Worm (Caenorhabditis elegans) whole organism, L1 larva: ENCODE results near the gene mrps-14.

Source experiments
- C16A3.4 ChIP-seq: fragments of 150-350 bp; optimal IDR thresholded peaks from 2 replicates; lab custom pipeline; 2014; ENCODE audit warnings: missing biosample characterization, missing genetic modification characterization
- dpl-1 ChIP-seq, 3 experiments: fragments of 150-350 bp in 2 of 3; sonication (generic microtip) in 1 of 3; optimal IDR thresholded peaks; 2 replicates each; lab custom pipeline; 2014 to 2017; ENCODE audit warnings: missing biosample characterization in 3 of 3, missing genetic modification characterization in 3 of 3, missing genetic modification reagents in 3 of 3
- fkh-10 ChIP-seq: sonication (generic microtip); optimal IDR thresholded peaks from 2 replicates; lab custom pipeline; 2017; ENCODE audit warnings: missing biosample characterization, missing genetic modification reagents, missing genetic modification characterization
- mdl-1 ChIP-seq, 2 experiments: fragments of 150-350 bp; optimal IDR thresholded peaks; 2 replicates each; lab custom pipeline; 2014 to 2017; ENCODE audit warnings: missing biosample characterization in 2 of 2, missing genetic modification characterization in 2 of 2, inconsistent platforms in 1 of 2
- skn-1 ChIP-seq: fragments of 150-350 bp; optimal IDR thresholded peaks from 2 replicates; lab custom pipeline; 2014; ENCODE audit warnings: missing biosample characterization, missing genetic modification characterization
- snpc-4 ChIP-seq: fragments of 150-350 bp; optimal IDR thresholded peaks from 2 replicates; lab custom pipeline; 2014; ENCODE audit warnings: missing biosample characterization, missing genetic modification characterization

- TF ChIP-seq mdl-1 (tag; optimal IDR thresholded peaks at IDR 0.05; lab: Kevin White, UChicago) (no peak), C16A3.4 (tag; lab: Kevin White, UChicago) (no peak), fkh-10 (GFP tag; lab: Kevin White, UChicago) (no peak), snpc-4 (no peak), dpl-1 (GFP tag; optimal IDR thresholded peaks at IDR 0.05; lab: Kevin White, UChicago) (no peak), skn-1 (tag; lab: Kevin White, UChicago) (no peak)
Measured at ce11 chrII:10222577-10222976, 19.7 kb downstream of the mrps-14 start, which contains the start of gene plc-3.
